Fruit fly (Drosophila melanogaster) whole organism, embryonic: ENCODE data around the gene Fer3.

ENCODE experiments used
- Atf6 ChIP-seq: fragments of 200-800 bp; sonication (Bioruptor generic); IDR thresholded peaks from 2 replicates; pipeline ENCODE4 v1.3.6; 2022; ENCODE audit warnings: missing biosample characterization, missing genetic modification characterization
- Bgb ChIP-seq: fragments of 200-800 bp; sonication (Bioruptor generic); IDR thresholded peaks from 2 replicates; pipeline ENCODE4 v1.3.6; 2022; ENCODE audit warnings: missing biosample characterization, missing genetic modification characterization; ENCODE audit not compliant: partially characterized antibody
- CG10654 ChIP-seq: fragments of 200-800 bp; sonication (Bioruptor generic); optimal IDR thresholded peaks from 2 replicates; lab custom pipeline; 2016; ENCODE audit warnings: missing biosample characterization, missing genetic modification characterization
- CG11398 ChIP-seq: fragments of 200-800 bp; sonication (Bioruptor generic); optimal IDR thresholded peaks from 2 replicates; lab custom pipeline; 2016; ENCODE audit warnings: missing biosample characterization, missing genetic modification characterization
- CG12104 ChIP-seq: fragments of 200-800 bp; sonication (Bioruptor generic); optimal IDR thresholded peaks from 3 replicates; lab custom pipeline; 2016; ENCODE audit warnings: missing biosample characterization, missing genetic modification characterization
- CG1233 ChIP-seq: fragments of 200-800 bp; sonication (Bioruptor generic); optimal IDR thresholded peaks from 4 replicates; lab custom pipeline; 2018; ENCODE audit warnings: missing biosample characterization, mild to moderate bottlenecking, missing genetic modification characterization
- CG12744 ChIP-seq: fragments of 200-800 bp; sonication (Bioruptor generic); optimal IDR thresholded peaks from 2 replicates; lab custom pipeline; 2016; ENCODE audit warnings: missing biosample characterization, missing genetic modification characterization
- CG13894 ChIP-seq: fragments of 200-800 bp; sonication (Bioruptor generic); optimal IDR thresholded peaks from 3 replicates; lab custom pipeline; 2018; ENCODE audit warnings: missing biosample characterization, mild to moderate bottlenecking, missing genetic modification characterization, moderate library complexity
- CG14860 ChIP-seq: fragments of 200-800 bp; sonication (Bioruptor generic); IDR thresholded peaks from 3 replicates; pipeline ENCODE4 v1.3.6; 2022; ENCODE audit warnings: missing biosample characterization, missing genetic modification characterization; ENCODE audit not compliant: partially characterized antibody
- CG15601 ChIP-seq: fragments of 200-800 bp; sonication (Bioruptor generic); optimal IDR thresholded peaks from 3 replicates; lab custom pipeline; 2019; ENCODE audit warnings: missing biosample characterization, mild to moderate bottlenecking, missing genetic modification characterization, moderate library complexity
- CG16813 ChIP-seq: fragments of 200-800 bp; sonication (Bioruptor generic); IDR thresholded peaks from 3 replicates; pipeline ENCODE4 v1.3.6; 2022; ENCODE audit warnings: missing biosample characterization, missing genetic modification characterization; ENCODE audit not compliant: partially characterized antibody
- CG17328 ChIP-seq: fragments of 200-800 bp; sonication (Bioruptor generic); IDR thresholded peaks from 2 replicates; pipeline ENCODE4 v1.3.6; 2022; ENCODE audit warnings: missing biosample characterization, missing genetic modification characterization
- CG18476 ChIP-seq: fragments of 200-800 bp; sonication (Bioruptor generic); optimal IDR thresholded peaks from 2 replicates; lab custom pipeline; 2016; ENCODE audit warnings: missing biosample characterization, mild to moderate bottlenecking, missing genetic modification characterization
- CG2129 ChIP-seq: fragments of 200-800 bp; sonication (Bioruptor generic); IDR thresholded peaks from 2 replicates; pipeline ENCODE4 v1.3.6; 2022; ENCODE audit warnings: missing biosample characterization, missing genetic modification characterization; ENCODE audit not compliant: partially characterized antibody
- CG4707 ChIP-seq: fragments of 200-800 bp; sonication (Bioruptor generic); optimal IDR thresholded peaks from 2 replicates; lab custom pipeline; 2018; ENCODE audit warnings: missing biosample characterization, mild to moderate bottlenecking, missing genetic modification characterization, moderate library complexity
- CG7987 ChIP-seq: fragments of 200-800 bp; sonication (Bioruptor generic); optimal IDR thresholded peaks from 2 replicates; lab custom pipeline; 2018; ENCODE audit warnings: missing biosample characterization, mild to moderate bottlenecking, missing genetic modification characterization, moderate library complexity
- Dad ChIP-seq: fragments of 200-800 bp; sonication (Bioruptor generic); optimal IDR thresholded peaks from 3 replicates; lab custom pipeline; 2016; ENCODE audit warnings: missing biosample characterization, missing genetic modification characterization
- E2f1 ChIP-seq: fragments of 200-800 bp; sonication (Bioruptor generic); IDR thresholded peaks from 2 replicates; pipeline ENCODE4 v1.3.6; 2022; ENCODE audit warnings: missing biosample characterization, missing genetic modification characterization
- ERR ChIP-seq: fragments of 200-800 bp; sonication (Bioruptor generic); optimal IDR thresholded peaks from 2 replicates; lab custom pipeline; 2016; ENCODE audit warnings: missing biosample characterization, missing genetic modification characterization
- Eip74EF ChIP-seq, 2 experiments: fragments of 200-800 bp in 1 of 2; fragments of >200 bp in 1 of 2; sonication (Bioruptor generic) in 1 of 2; optimal IDR thresholded peaks; 2 replicates each; lab custom pipeline; 2017 to 2019; ENCODE audit warnings: missing biosample characterization in 2 of 2, missing genetic modification characterization in 2 of 2, mild to moderate bottlenecking in 1 of 2, moderate library complexity in 1 of 2
- Hr51 ChIP-seq, 2 experiments: fragments of 200-800 bp; sonication (Bioruptor generic); optimal IDR thresholded peaks; 2 replicates in 1 of 2; 3 replicates in 1 of 2; lab custom pipeline; 2016 to 2018; ENCODE audit warnings: missing biosample characterization in 2 of 2, missing genetic modification characterization in 2 of 2, mild to moderate bottlenecking in 1 of 2, moderate library complexity in 1 of 2
- Mes4 ChIP-seq: fragments of 200-800 bp; sonication (Bioruptor generic); optimal IDR thresholded peaks from 2 replicates; lab custom pipeline; 2016; ENCODE audit warnings: missing biosample characterization, missing genetic modification characterization
- NK7.1 ChIP-seq: fragments of 200-800 bp; sonication (Bioruptor generic); optimal IDR thresholded peaks from 3 replicates; lab custom pipeline; 2016; ENCODE audit warnings: missing biosample characterization, missing genetic modification characterization
- Opbp ChIP-seq: fragments of 200-800 bp; sonication (Bioruptor generic); IDR thresholded peaks from 3 replicates; pipeline ENCODE4 v1.3.6; 2022; ENCODE audit warnings: missing biosample characterization, missing genetic modification characterization; ENCODE audit not compliant: partially characterized antibody
- Side ChIP-seq: fragments of 200-800 bp; sonication (Bioruptor generic); optimal IDR thresholded peaks from 2 replicates; lab custom pipeline; 2016; ENCODE audit warnings: missing biosample characterization, missing genetic modification characterization
- Six4 ChIP-seq: fragments of 200-800 bp; sonication (Bioruptor generic); optimal IDR thresholded peaks from 2 replicates; lab custom pipeline; 2016; ENCODE audit warnings: missing biosample characterization, missing genetic modification characterization
- Sry-δ ChIP-seq: fragments of 200-800 bp; sonication (Bioruptor generic); optimal IDR thresholded peaks from 2 replicates; lab custom pipeline; 2016; ENCODE audit warnings: missing biosample characterization, missing genetic modification characterization
- Stat92E ChIP-seq, 3 experiments: fragments of >200 bp in 2 of 3; fragments of 200-800 bp in 1 of 3; sonication (Bioruptor generic) in 1 of 3; optimal IDR thresholded peaks; 2 replicates each; lab custom pipeline; 2017 to 2019; ENCODE audit warnings: missing biosample characterization in 3 of 3, missing genetic modification characterization in 3 of 3, mild to moderate bottlenecking in 1 of 3, moderate library complexity in 1 of 3
- ab ChIP-seq: fragments of 200-800 bp; sonication (Bioruptor generic); optimal IDR thresholded peaks from 2 replicates; lab custom pipeline; 2016; ENCODE audit warnings: missing biosample characterization, missing genetic modification characterization
- bab2 ChIP-seq: fragments of 200-800 bp; sonication (Bioruptor generic); optimal IDR thresholded peaks from 2 replicates; lab custom pipeline; 2016; ENCODE audit warnings: missing biosample characterization, missing genetic modification characterization
- bsh ChIP-seq, 2 experiments: fragments of 200-800 bp; sonication (Bioruptor generic); optimal IDR thresholded peaks; 2 replicates each; lab custom pipeline; 2017 to 2018; ENCODE audit warnings: mild to moderate bottlenecking in 2 of 2, missing biosample characterization in 2 of 2, missing genetic modification characterization in 2 of 2, moderate library complexity in 1 of 2
- danr ChIP-seq: fragments of 200-800 bp; sonication (Bioruptor generic); IDR thresholded peaks from 2 replicates; pipeline ENCODE4 v1.3.6; 2022; ENCODE audit warnings: missing biosample characterization, missing genetic modification characterization
- disco-r ChIP-seq: fragments of 200-800 bp; sonication (Bioruptor generic); optimal IDR thresholded peaks from 2 replicates; lab custom pipeline; 2016; ENCODE audit warnings: missing biosample characterization, missing genetic modification characterization
- gce ChIP-seq: fragments of 200-800 bp; sonication (Bioruptor generic); IDR thresholded peaks from 3 replicates; pipeline ENCODE4 v1.3.6; 2022; ENCODE audit warnings: missing biosample characterization, missing genetic modification characterization
- gcm ChIP-seq: fragments of 200-800 bp; sonication (Bioruptor generic); optimal IDR thresholded peaks from 2 replicates; lab custom pipeline; 2019; ENCODE audit warnings: missing biosample characterization, mild to moderate bottlenecking, missing genetic modification characterization, moderate library complexity
- gsb ChIP-seq: fragments of 200-800 bp; sonication (Bioruptor generic); IDR thresholded peaks from 2 replicates; pipeline ENCODE4 v1.3.6; 2022; ENCODE audit warnings: missing biosample characterization, missing genetic modification characterization
- gsb-n ChIP-seq: fragments of 200-800 bp; sonication (Bioruptor generic); optimal IDR thresholded peaks from 3 replicates; lab custom pipeline; 2018; ENCODE audit warnings: missing biosample characterization, mild to moderate bottlenecking, missing genetic modification characterization
- inv ChIP-seq: fragments of 200-800 bp; sonication (Bioruptor generic); IDR thresholded peaks from 2 replicates; pipeline ENCODE4 v1.3.6; 2022; ENCODE audit warnings: missing biosample characterization, missing genetic modification characterization; ENCODE audit not compliant: partially characterized antibody
- kah ChIP-seq: fragments of 200-800 bp; sonication (Bioruptor generic); optimal IDR thresholded peaks from 2 replicates; lab custom pipeline; 2018; ENCODE audit warnings: missing biosample characterization, mild to moderate bottlenecking, missing genetic modification characterization
- lab ChIP-seq: fragments of 200-800 bp; sonication (Bioruptor generic); optimal IDR thresholded peaks from 3 replicates; lab custom pipeline; 2017; ENCODE audit warnings: missing biosample characterization, missing genetic modification characterization, mild to moderate bottlenecking, moderate library complexity, missing genetic modification reagents
- lmd ChIP-seq: fragments of 200-800 bp; sonication (Bioruptor generic); IDR thresholded peaks from 2 replicates; pipeline ENCODE4 v1.3.6; 2022; ENCODE audit warnings: missing biosample characterization, missing genetic modification characterization
- lov ChIP-seq, 2 experiments: fragments of 200-800 bp in 1 of 2; fragments of >200 bp in 1 of 2; sonication (Bioruptor generic) in 1 of 2; IDR thresholded peaks in 1 of 2; optimal IDR thresholded peaks in 1 of 2; 2 replicates in 1 of 2; 3 replicates in 1 of 2; pipeline versions ENCODE4 v1.3.6 to Lab custom; 2017 to 2022; ENCODE audit warnings: missing biosample characterization in 1 of 2, missing genetic modification characterization in 1 of 2
- prd ChIP-seq, 3 experiments: fragments of >200 bp in 2 of 3; fragments of 200-800 bp in 1 of 3; sonication (Bioruptor generic) in 1 of 3; optimal IDR thresholded peaks in 2 of 3; IDR thresholded peaks in 1 of 3; 2 replicates in 2 of 3; 3 replicates in 1 of 3; pipeline versions ENCODE4 v1.3.6 to Lab custom; 2017 to 2022; ENCODE audit warnings: missing biosample characterization in 1 of 3, missing genetic modification characterization in 1 of 3
- pzg ChIP-seq: fragments of 200-800 bp; sonication (Bioruptor generic); optimal IDR thresholded peaks from 3 replicates; lab custom pipeline; 2018; ENCODE audit warnings: missing biosample characterization, mild to moderate bottlenecking, missing genetic modification characterization, moderate library complexity
- shn ChIP-seq: fragments of 200-800 bp; sonication (Bioruptor generic); optimal IDR thresholded peaks from 3 replicates; lab custom pipeline; 2016; ENCODE audit warnings: missing biosample characterization, missing genetic modification characterization
- tll ChIP-seq, 2 experiments: fragments of 200-800 bp in 1 of 2; fragments of >200 bp in 1 of 2; sonication (Bioruptor generic) in 1 of 2; optimal IDR thresholded peaks; 2 replicates each; lab custom pipeline; 2017 to 2019; ENCODE audit warnings: missing biosample characterization in 2 of 2, missing genetic modification characterization in 2 of 2, mild to moderate bottlenecking in 1 of 2, moderate library complexity in 1 of 2
- tx ChIP-seq: fragments of 200-800 bp; sonication (Bioruptor generic); optimal IDR thresholded peaks from 2 replicates; lab custom pipeline; 2016; ENCODE audit warnings: missing biosample characterization, missing genetic modification characterization

Gene Fer3

dm6 chr3R:11656614-11657216 lies 37.4 kb downstream of the Fer3 start (continued):
- TF ChIP-seq lmd = peak; percentile 97
- peak; percentile 89 for TF ChIP-seq shn (GFP tag; lab: Kevin White, UChicago)
- TF ChIP-seq Side = peak; percentile 93
- TF ChIP-seq CG16813 (GFP tag; lab: Robert Waterston, UW) = no peak
- TF ChIP-seq bsh (GFP tag; optimal IDR thresholded peaks at IDR 0.05; lab: Kevin White, UChicago) = peak; percentile 98
- no peak for TF ChIP-seq CG2129 (GFP tag; lab: Robert Waterston, UW)
- peak; percentile 95 for TF ChIP-seq gce (GFP tag; lab: Robert Waterston, UW)
- TF ChIP-seq CG4707 = peak; percentile 93
- no peak for TF ChIP-seq prd (optimal IDR thresholded peaks at IDR 0.05; lab: Kevin White, UChicago)
- TF ChIP-seq prd (GFP tag; IDR thresholded peaks at IDR 0.05; lab: Robert Waterston, UW) = peak; percentile 96
- TF ChIP-seq CG7987 = peak; percentile 92
- peak; percentile 94 for TF ChIP-seq CG18476 (GFP tag; lab: Kevin White, UChicago)
- TF ChIP-seq Eip74EF (GFP tag; optimal IDR thresholded peaks at IDR 0.05; lab: Kevin White, UChicago) = peak in 1 of 2 experiments; percentile 90
- peak; percentile 97 for TF ChIP-seq Atf6 (GFP tag; lab: Robert Waterston, UW)
- TF ChIP-seq NK7.1 (GFP tag; lab: Kevin White, UChicago) = peak; percentile 91
- peak; percentile 88 for TF ChIP-seq CG13894
- TF ChIP-seq kah (GFP tag; lab: Kevin White, UChicago) = peak; percentile 86
- peak; percentile 22 for TF ChIP-seq pzg
- TF ChIP-seq inv (GFP tag; lab: Robert Waterston, UW) = no peak
- peak; percentile 95 for TF ChIP-seq gsb-n (tag; lab: Kevin White, UChicago)
- TF ChIP-seq danr = peak; percentile 92
- TF ChIP-seq CG10654 (GFP tag; lab: Kevin White, UChicago) = peak; percentile 91
- peak; percentile 96 for TF ChIP-seq CG12744 (GFP tag; lab: Kevin White, UChicago)
- peak; percentile 95 for TF ChIP-seq gsb (GFP tag; lab: Robert Waterston, UW)
- peak; percentile 95 for TF ChIP-seq gcm
- TF ChIP-seq ERR (GFP tag; lab: Kevin White, UChicago) = peak; percentile 91
- no peak for TF ChIP-seq Bgb
- TF ChIP-seq CG11398 (GFP tag; lab: Kevin White, UChicago) = peak; percentile 83
- peak; percentile 93 for TF ChIP-seq tx (GFP tag; lab: Kevin White, UChicago)
- TF ChIP-seq Opbp (GFP tag; lab: Robert Waterston, UW) = no peak
- TF ChIP-seq lov (optimal IDR thresholded peaks at IDR 0.05; lab: Kevin White, UChicago) = no peak
- peak; percentile 97 for TF ChIP-seq lov (GFP tag; IDR thresholded peaks at IDR 0.05; lab: Robert Waterston, UW)
- TF ChIP-seq E2f1 (GFP tag; lab: Robert Waterston, UW) = peak; percentile 97
- TF ChIP-seq bab2 (GFP tag; lab: Kevin White, UChicago) = peak; percentile 96
- peak; percentile 98 for TF ChIP-seq lab (GFP tag; lab: Kevin White, UChicago)
- TF ChIP-seq CG14860 = no peak
- TF ChIP-seq CG12104 (GFP tag; lab: Kevin White, UChicago) = peak; percentile 92
- peak in 1 of 3 experiments; percentile 71 for TF ChIP-seq Stat92E (GFP tag; optimal IDR thresholded peaks at IDR 0.05; lab: Kevin White, UChicago)
- peak; percentile 57 for TF ChIP-seq Sry-δ (GFP tag; lab: Kevin White, UChicago)
- peak; percentile 84 for TF ChIP-seq ab (GFP tag; lab: Kevin White, UChicago)
- TF ChIP-seq Hr51 (GFP tag; optimal IDR thresholded peaks at IDR 0.05; lab: Kevin White, UChicago) = peak; percentile 94 to 96
- peak; percentile 94 for TF ChIP-seq CG15601 (tag; lab: Kevin White, UChicago)
- TF ChIP-seq CG17328 (GFP tag; lab: Robert Waterston, UW) = peak; percentile 97
- TF ChIP-seq tll (GFP tag; optimal IDR thresholded peaks at IDR 0.05; lab: Kevin White, UChicago) = no peak
- TF ChIP-seq Six4 = peak; percentile 95
- TF ChIP-seq CG1233 (GFP tag; lab: Kevin White, UChicago) = peak; percentile 95
- TF ChIP-seq Dad (GFP tag; lab: Kevin White, UChicago) = peak; percentile 94
- peak; percentile 86 for TF ChIP-seq disco-r (GFP tag; lab: Kevin White, UChicago)
- TF ChIP-seq Mes4 (GFP tag; lab: Kevin White, UChicago) = peak; percentile 87
